Fruit fly (Drosophila melanogaster): Measurements from ENCODE around the gene CG32982.

DNA sequence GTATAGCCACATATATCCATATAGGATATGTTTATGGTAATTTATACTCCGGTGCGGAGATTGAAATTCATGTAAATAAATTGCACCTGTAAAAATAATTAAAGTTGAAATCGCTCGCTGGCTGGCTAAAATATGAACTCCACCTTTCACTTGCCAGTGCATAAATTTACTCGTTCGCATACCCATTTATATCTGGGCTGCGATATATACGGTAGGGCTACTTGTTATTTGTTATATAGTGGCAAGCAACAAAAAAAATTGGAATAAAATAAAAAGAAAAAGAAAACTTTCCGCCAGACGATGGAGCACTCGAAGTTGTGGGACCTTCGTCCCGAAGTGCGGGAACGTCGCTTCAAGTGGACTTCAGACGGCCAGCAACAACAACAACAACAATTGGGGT, 41.7 kb upstream of the CG32982 start, which contains the start of gene Toll-4:
- no peak for TF ChIP-seq psq (GFP tag; optimal IDR thresholded peaks at IDR 0.05)
- no peak for TF ChIP-seq jim (GFP tag; optimal IDR thresholded peaks at IDR 0.05)
- TF ChIP-seq sage (GFP tag; optimal IDR thresholded peaks at IDR 0.05), result no peak
- no peak for TF ChIP-seq br (GFP tag; optimal IDR thresholded peaks at IDR 0.05)
- no peak for TF ChIP-seq h (GFP tag; optimal IDR thresholded peaks at IDR 0.05)
- TF ChIP-seq usp (GFP tag; optimal IDR thresholded peaks at IDR 0.05), result no peak
- TF ChIP-seq Dif (GFP tag; optimal IDR thresholded peaks at IDR 0.05; ENCODE audit: partially characterized antibody), result no peak
- TF ChIP-seq Abd-B (GFP tag; optimal IDR thresholded peaks at IDR 0.05), result no peak
- TF ChIP-seq OdsH (GFP tag; optimal IDR thresholded peaks at IDR 0.05), result no peak
- TF ChIP-seq lola (GFP tag; optimal IDR thresholded peaks at IDR 0.05), result no peak

All from whole organism, wandering third instar larva.